Comparison of ENCODE assay signal across 5 fruit fly cellular contexts in genomic region chr3L:19040155-19040644, dm6.
TF ChIP-seq lines count a peak whose summit lies in the region.

No protein-coding gene starts in this region.

- no peak for TF ChIP-seq CTCF in whole organism, embryonic (GFP tag; optimal IDR thresholded peaks at IDR 0.05; lab: Kevin White, UChicago)

TF ChIP-seq in whole organism, adult, 20 proteins besides CTCF, POLR2A, EP300 and RAD21 (continues in another document):
- no peak for TF ChIP-seq ovo (GFP tag; optimal IDR thresholded peaks at IDR 0.05; lab: Kevin White, UChicago)
- no peak for TF ChIP-seq Hr96 (GFP tag; optimal IDR thresholded peaks at IDR 0.05; lab: Kevin White, UChicago)
- TF ChIP-seq cic (GFP tag; optimal IDR thresholded peaks at IDR 0.05; lab: Kevin White, UChicago), result peak; percentile 73
- no peak for TF ChIP-seq cnc (optimal IDR thresholded peaks at IDR 0.05; lab: Kevin White, UChicago)
- no peak for TF ChIP-seq CG33017 (tag; optimal IDR thresholded peaks at IDR 0.05; lab: Kevin White, UChicago)
- no peak for TF ChIP-seq CG1620 (GFP tag; optimal IDR thresholded peaks at IDR 0.05; lab: Kevin White, UChicago)
- TF ChIP-seq CG7045 (GFP tag; optimal IDR thresholded peaks at IDR 0.05; lab: Kevin White, UChicago), result no peak
- no peak for TF ChIP-seq CG7101 (tag; optimal IDR thresholded peaks at IDR 0.05; lab: Kevin White, UChicago)
- peak; percentile 49 for TF ChIP-seq CG12768 (GFP tag; optimal IDR thresholded peaks at IDR 0.05; lab: Kevin White, UChicago)
- TF ChIP-seq kay (GFP tag; lab: Kevin White, UChicago; ENCODE audit: borderline replicate concordance), result peak; percentile 86
- TF ChIP-seq tj (GFP tag; optimal IDR thresholded peaks at IDR 0.05; lab: Kevin White, UChicago), result peak; percentile 79
- no peak for TF ChIP-seq CG14711 (tag; optimal IDR thresholded peaks at IDR 0.05; lab: Kevin White, UChicago)
- peak; percentile 9 for TF ChIP-seq Mnt (GFP tag; optimal IDR thresholded peaks at IDR 0.05; lab: Kevin White, UChicago)
- no peak for TF ChIP-seq toe (GFP tag; optimal IDR thresholded peaks at IDR 0.05; lab: Kevin White, UChicago)
- TF ChIP-seq bab1 (GFP tag; optimal IDR thresholded peaks at IDR 0.05; lab: Kevin White, UChicago), result no peak
- no peak for TF ChIP-seq pad (GFP tag; optimal IDR thresholded peaks at IDR 0.05; lab: Kevin White, UChicago)
- TF ChIP-seq Crg-1 (GFP tag; optimal IDR thresholded peaks at IDR 0.05; lab: Kevin White, UChicago), result no peak
- no peak for TF ChIP-seq CG5204 (GFP tag; optimal IDR thresholded peaks at IDR 0.05; lab: Kevin White, UChicago)
- no peak for TF ChIP-seq Clk (GFP tag; optimal IDR thresholded peaks at IDR 0.05; lab: Kevin White, UChicago)

TF ChIP-seq in whole organism, embryonic, 481 proteins besides CTCF, POLR2A, EP300 and RAD21 (continues in another document):
- TF ChIP-seq seq (GFP tag; IDR thresholded peaks at IDR 0.05; lab: Robert Waterston, UW) (0 out of 2 replicates have a peak, but pooled peaks have one; percentile 18), Hsf (GFP tag; optimal IDR thresholded peaks at IDR 0.05; lab: Kevin White, UChicago) (no peak), slbo (GFP tag; IDR thresholded peaks at IDR 0.05; lab: Robert Waterston, UW) (0 out of 2 replicates have a peak, but pooled peaks have one; percentile 18), CG11723 (GFP tag; optimal IDR thresholded peaks at IDR 0.05; lab: Kevin White, UChicago) (peak; percentile 32), caup (GFP tag; optimal IDR thresholded peaks at IDR 0.05; lab: Kevin White, UChicago; ENCODE audit: severe bottlenecking) (peak; percentile 51), CG6791 (GFP tag; IDR thresholded peaks at IDR 0.05; lab: Robert Waterston, UW; ENCODE audit: partially characterized antibody) (peak; percentile 49; the same call in 1 of the 3 replicates), sob (GFP tag; IDR thresholded peaks at IDR 0.05; lab: Robert Waterston, UW) (peak; percentile 53; the same call in 1 of the 2 replicates), CG1529 (GFP tag; optimal IDR thresholded peaks at IDR 0.05; lab: Kevin White, UChicago) (peak; percentile 18), exex (tag; optimal IDR thresholded peaks at IDR 0.05; lab: Kevin White, UChicago) (peak; percentile 92), CG31224 (GFP tag; IDR thresholded peaks at IDR 0.05; lab: Robert Waterston, UW) (no peak), lola (GFP tag; optimal IDR thresholded peaks at IDR 0.05; lab: Kevin White, UChicago) (peak in 1 of 3 experiments; percentile 2), CG15514 (GFP tag; optimal IDR thresholded peaks at IDR 0.05; lab: Kevin White, UChicago) (peak; percentile 18), kah (GFP tag; optimal IDR thresholded peaks at IDR 0.05; lab: Kevin White, UChicago) (no peak), dm (GFP tag; optimal IDR thresholded peaks at IDR 0.05; lab: Kevin White, UChicago) (no peak), amos (GFP tag; IDR thresholded peaks at IDR 0.05; lab: Robert Waterston, UW; ENCODE audit: partially characterized antibody) (peak; percentile 15; the same call in 1 of the 2 replicates), hbn (GFP tag; IDR thresholded peaks at IDR 0.05; lab: Robert Waterston, UW; ENCODE audit: partially characterized antibody) (no peak)

TF ChIP-seq in whole organism, prepupa, 60 proteins besides CTCF, POLR2A, EP300 and RAD21 (continues in another document):
- TF ChIP-seq CG8119 (GFP tag; IDR thresholded peaks at IDR 0.05; lab: Robert Waterston, UW) (no peak), CG10631 (GFP tag; optimal IDR thresholded peaks at IDR 0.05; lab: Kevin White, UChicago) (peak; percentile 8), Ets21C (GFP tag; optimal IDR thresholded peaks at IDR 0.05; lab: Kevin White, UChicago) (no peak), CG8319 (GFP tag; optimal IDR thresholded peaks at IDR 0.05; lab: Kevin White, UChicago) (no peak), CG16779 (tag; optimal IDR thresholded peaks at IDR 0.05; lab: Kevin White, UChicago) (no peak), dsx (GFP tag; optimal IDR thresholded peaks at IDR 0.05; lab: Kevin White, UChicago; ENCODE audit: poor library complexity, severe bottlenecking) (no peak), CG11294 (GFP tag; IDR thresholded peaks at IDR 0.05; lab: Robert Waterston, UW) (no peak), ss (GFP tag; optimal IDR thresholded peaks at IDR 0.05; lab: Kevin White, UChicago) (no peak), Sox14 (GFP tag; optimal IDR thresholded peaks at IDR 0.05; lab: Kevin White, UChicago) (no peak), CG31627 (GFP tag; optimal IDR thresholded peaks at IDR 0.05; lab: Kevin White, UChicago) (no peak), lz (GFP tag; optimal IDR thresholded peaks at IDR 0.05; lab: Kevin White, UChicago) (no peak), CG32006 (GFP tag; optimal IDR thresholded peaks at IDR 0.05; lab: Kevin White, UChicago) (no peak), pdm3 (GFP tag; optimal IDR thresholded peaks at IDR 0.05; lab: Kevin White, UChicago) (peak; percentile 5), CG34406 (GFP tag; optimal IDR thresholded peaks at IDR 0.05; lab: Kevin White, UChicago) (no peak), CG6276 (GFP tag; optimal IDR thresholded peaks at IDR 0.05; lab: Kevin White, UChicago) (no peak), CG3919 (GFP tag; optimal IDR thresholded peaks at IDR 0.05; lab: Kevin White, UChicago) (peak; percentile 33), CG10669 (GFP tag; optimal IDR thresholded peaks at IDR 0.05; lab: Kevin White, UChicago) (no peak), eg (GFP tag; IDR thresholded peaks at IDR 0.05; lab: Robert Waterston, UW) (peak; percentile 16; the same call in 1 of the 3 replicates), Eip93F (GFP tag; optimal IDR thresholded peaks at IDR 0.05; lab: Kevin White, UChicago) (no peak), Blimp-1 (GFP tag; optimal IDR thresholded peaks at IDR 0.05; lab: Kevin White, UChicago) (no peak)

TF ChIP-seq in whole organism, pupa, 21 proteins besides CTCF, POLR2A, EP300 and RAD21:
- TF ChIP-seq CG4496 (GFP tag; IDR thresholded peaks at IDR 0.05; lab: Robert Waterston, UW) (0 out of 3 replicates have a peak, but pooled peaks have one; percentile 10), Pif1B (GFP tag; optimal IDR thresholded peaks at IDR 0.05; lab: Kevin White, UChicago) (peak; percentile 1), CG13204 (GFP tag; optimal IDR thresholded peaks at IDR 0.05; lab: Kevin White, UChicago) (no peak), CG17806 (tag; optimal IDR thresholded peaks at IDR 0.05; lab: Kevin White, UChicago) (no peak), CG14655 (GFP tag; optimal IDR thresholded peaks at IDR 0.05; lab: Kevin White, UChicago) (peak; percentile 28), CG15710 (tag; optimal IDR thresholded peaks at IDR 0.05; lab: Kevin White, UChicago) (no peak), D1 (tag; optimal IDR thresholded peaks at IDR 0.05; lab: Kevin White, UChicago) (no peak), CG9948 (tag; optimal IDR thresholded peaks at IDR 0.05; lab: Kevin White, UChicago) (no peak), CG32121 (GFP tag; IDR thresholded peaks at IDR 0.05; lab: Robert Waterston, UW) (peak; percentile 48; the same call in 1 of the 2 replicates), Pif1A (GFP tag; optimal IDR thresholded peaks at IDR 0.05; lab: Kevin White, UChicago) (peak; percentile 44)

TF ChIP-seq in whole organism, wandering third instar larva, 38 proteins besides CTCF, POLR2A, EP300 and RAD21:
- TF ChIP-seq br (GFP tag; optimal IDR thresholded peaks at IDR 0.05; lab: Kevin White, UChicago) (peak; percentile 3), GATAd (GFP tag; optimal IDR thresholded peaks at IDR 0.05; lab: Kevin White, UChicago) (no peak), dmrt93B (GFP tag; optimal IDR thresholded peaks at IDR 0.05; lab: Kevin White, UChicago) (no peak), HLH106 (tag; optimal IDR thresholded peaks at IDR 0.05; lab: Kevin White, UChicago) (no peak), foxo (GFP tag; optimal IDR thresholded peaks at IDR 0.05; lab: Kevin White, UChicago) (no peak), Rel (GFP tag; optimal IDR thresholded peaks at IDR 0.05; lab: Kevin White, UChicago) (no peak), Rel (tag; optimal IDR thresholded peaks at IDR 0.05; lab: Kevin White, UChicago) (peak; percentile 5), lola (GFP tag; optimal IDR thresholded peaks at IDR 0.05; lab: Kevin White, UChicago) (no peak), Vsx2 (GFP tag; optimal IDR thresholded peaks at IDR 0.05; lab: Kevin White, UChicago; ENCODE audit: partially characterized antibody) (no peak), Dif (GFP tag; optimal IDR thresholded peaks at IDR 0.05; lab: Kevin White, UChicago; ENCODE audit: partially characterized antibody) (no peak), N (GFP tag; optimal IDR thresholded peaks at IDR 0.05; lab: Kevin White, UChicago) (no peak), psq (GFP tag; optimal IDR thresholded peaks at IDR 0.05; lab: Kevin White, UChicago) (peak; percentile 5), pan (optimal IDR thresholded peaks at IDR 0.05; lab: Kevin White, UChicago) (no peak), rgr (GFP tag; optimal IDR thresholded peaks at IDR 0.05; lab: Kevin White, UChicago) (no peak), h (GFP tag; optimal IDR thresholded peaks at IDR 0.05; lab: Kevin White, UChicago) (peak; percentile 83), Myc (optimal IDR thresholded peaks at IDR 0.05; lab: Kevin White, UChicago) (no peak)
